Worm (Caenorhabditis elegans) whole organism, young adult: Measurements from ENCODE around the gene dmd-4.

Source experiments
- F33H1.4 ChIP-seq: fragments of 200-800 bp; sonication (Bioruptor generic); IDR thresholded peaks from 2 replicates; pipeline ENCODE4 v1.3.6; 2022; ENCODE audit warnings: missing genetic modification reagents, missing genetic modification characterization, missing compliant biosample characterization
- K12H6.12 ChIP-seq: fragments of 200-800 bp; sonication (Bioruptor generic); optimal IDR thresholded peaks from 2 replicates; lab custom pipeline; 2018; ENCODE audit warnings: mild to moderate bottlenecking, missing genetic modification characterization, missing compliant biosample characterization
- attf-6 ChIP-seq: fragments of 200-800 bp; sonication (Bioruptor generic); IDR thresholded peaks from 2 replicates; pipeline ENCODE4 v1.3.6; 2022; ENCODE audit warnings: missing genetic modification reagents, missing genetic modification characterization, missing compliant biosample characterization
- cebp-1 ChIP-seq, 2 experiments: fragments of 200-800 bp in 1 of 2; sonication (Bioruptor generic) in 1 of 2; sonication (generic microtip) in 1 of 2; IDR thresholded peaks in 1 of 2; optimal IDR thresholded peaks in 1 of 2; 2 replicates each; pipeline versions ENCODE4 v1.3.6 to Lab custom; 2017 to 2022; ENCODE audit warnings: missing compliant biosample characterization in 2 of 2, missing genetic modification characterization in 2 of 2, mild to moderate bottlenecking in 1 of 2, missing genetic modification reagents in 1 of 2, moderate library complexity in 1 of 2
- egrh-3 ChIP-seq: fragments of 200-800 bp; sonication (Bioruptor generic); IDR thresholded peaks from 2 replicates; pipeline ENCODE4 v1.3.6; 2022; ENCODE audit warnings: missing genetic modification reagents, missing genetic modification characterization, missing compliant biosample characterization
- hlh-12 ChIP-seq: sonication (generic microtip); optimal IDR thresholded peaks from 2 replicates; lab custom pipeline; 2016; ENCODE audit warnings: missing genetic modification characterization, missing compliant biosample characterization
- lin-35 ChIP-seq, 3 experiments: fragments of 150-350 bp in 2 of 3; sonication (generic microtip) in 1 of 3; optimal IDR thresholded peaks; 2 replicates each; lab custom pipeline; 2014 to 2018; ENCODE audit warnings: missing biosample characterization in 3 of 3, missing genetic modification characterization in 3 of 3, missing genetic modification reagents in 3 of 3
- mxl-1 ChIP-seq: sonication (generic microtip); optimal IDR thresholded peaks from 2 replicates; lab custom pipeline; 2016; ENCODE audit warnings: missing genetic modification characterization, missing compliant biosample characterization
- ztf-18 ChIP-seq: sonication (generic microtip); optimal IDR thresholded peaks from 2 replicates; lab custom pipeline; 2016; ENCODE audit warnings: missing genotype, mild to moderate bottlenecking, missing genetic modification characterization, missing compliant biosample characterization

DNA sequence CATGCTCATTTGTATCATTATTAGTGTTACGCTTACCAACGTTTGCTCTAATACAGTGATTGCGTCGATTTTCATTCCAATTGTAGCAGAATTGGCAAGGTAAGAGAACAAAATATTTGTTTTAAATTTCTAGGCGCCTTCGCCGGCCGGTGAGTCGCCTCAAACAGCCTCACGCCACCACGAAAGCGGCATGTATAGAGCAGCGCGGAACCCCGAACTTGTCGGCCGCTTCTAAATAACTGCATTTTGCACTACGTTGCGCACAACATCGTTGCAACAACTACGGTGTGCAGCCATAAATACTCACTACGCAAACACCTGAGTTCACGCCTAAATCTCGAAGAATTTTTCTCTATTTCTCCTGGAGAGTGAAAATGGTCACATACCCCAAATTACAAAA is 35.5 kb upstream of the dmd-4 start:
- TF ChIP-seq lin-35 (GFP tag; optimal IDR thresholded peaks at IDR 0.05; lab: Kevin White, UChicago) = no peak
- TF ChIP-seq egrh-3 (GFP tag; lab: Robert Waterston, UW) = no peak
- no peak for TF ChIP-seq mxl-1
- no peak for TF ChIP-seq F33H1.4 (GFP tag; lab: Robert Waterston, UW)
- TF ChIP-seq ztf-18 (tag; lab: Kevin White, UChicago) = no peak
- TF ChIP-seq cebp-1 (GFP tag; IDR thresholded peaks at IDR 0.05; lab: Robert Waterston, UW) = no peak
- TF ChIP-seq cebp-1 (tag; optimal IDR thresholded peaks at IDR 0.05; lab: Kevin White, UChicago) = no peak
- no peak for TF ChIP-seq K12H6.12
- TF ChIP-seq attf-6 (GFP tag; lab: Robert Waterston, UW) = no peak
- TF ChIP-seq hlh-12 (tag; lab: Kevin White, UChicago) = no peak
